Fruit fly (Drosophila melanogaster): Measurements from ENCODE around the gene CG13002.

dm6 chrX:16930465-16931286 is 41.1 kb downstream of the CG13002 start:
- no peak for TF ChIP-seq CG8478 (optimal IDR thresholded peaks at IDR 0.05)
- no peak for TF ChIP-seq CTCF (optimal IDR thresholded peaks at IDR 0.05)

All from S2 (cell line).